Fruit fly (Drosophila melanogaster) whole organism, prepupa: ENCODE results near the gene CG6761.

Experiments
- CG10631 ChIP-seq: fragments of 200-800 bp; sonication (Bioruptor generic); optimal IDR thresholded peaks from 2 replicates; lab custom pipeline; 2016; ENCODE audit warnings: missing biosample characterization, missing genetic modification characterization
- CG10669 ChIP-seq: fragments of 200-800 bp; sonication (Bioruptor generic); optimal IDR thresholded peaks from 3 replicates; lab custom pipeline; 2018; ENCODE audit warnings: missing biosample characterization, mild to moderate bottlenecking, missing genetic modification characterization, moderate library complexity
- CG11762 ChIP-seq: fragments of 200-800 bp; sonication (Bioruptor generic); optimal IDR thresholded peaks from 3 replicates; lab custom pipeline; 2016; ENCODE audit warnings: missing biosample characterization, missing genetic modification characterization; ENCODE audit not compliant: insufficient read depth
- CG11902 ChIP-seq: fragments of 200-800 bp; sonication (Bioruptor generic); optimal IDR thresholded peaks from 3 replicates; lab custom pipeline; 2016; ENCODE audit warnings: missing biosample characterization, missing genetic modification characterization
- CG15336 ChIP-seq: fragments of 200-800 bp; sonication (Bioruptor generic); IDR thresholded peaks from 2 replicates; pipeline ENCODE4 v1.3.6; 2022; ENCODE audit warnings: missing biosample characterization, missing genetic modification characterization
- CG3032 ChIP-seq: fragments of 200-800 bp; optimal IDR thresholded peaks from 2 replicates; lab custom pipeline; 2019; ENCODE audit warnings: missing biosample characterization, mild to moderate bottlenecking, missing genetic modification characterization, moderate library complexity
- CG31627 ChIP-seq: fragments of 200-800 bp; sonication (Bioruptor generic); optimal IDR thresholded peaks from 3 replicates; lab custom pipeline; 2016; ENCODE audit warnings: missing biosample characterization, missing genetic modification characterization
- CG32006 ChIP-seq: fragments of 200-800 bp; sonication (Bioruptor generic); optimal IDR thresholded peaks from 3 replicates; lab custom pipeline; 2017; ENCODE audit warnings: missing biosample characterization, mild to moderate bottlenecking, missing genetic modification characterization
- CG3919 ChIP-seq: fragments of 200-800 bp; sonication (Bioruptor generic); optimal IDR thresholded peaks from 3 replicates; lab custom pipeline; 2016; ENCODE audit warnings: missing biosample characterization, missing genetic modification characterization
- CG6163 ChIP-seq: fragments of 200-800 bp; sonication (Bioruptor generic); IDR thresholded peaks from 3 replicates; pipeline ENCODE4 v1.3.6; 2022; ENCODE audit warnings: missing biosample characterization, missing genetic modification characterization
- CG6276 ChIP-seq: fragments of 200-800 bp; sonication (Bioruptor generic); optimal IDR thresholded peaks from 2 replicates; lab custom pipeline; 2017; ENCODE audit warnings: missing biosample characterization, mild to moderate bottlenecking, missing genetic modification characterization
- CG6808 ChIP-seq: fragments of 200-800 bp; sonication (Bioruptor generic); optimal IDR thresholded peaks from 3 replicates; lab custom pipeline; 2017; ENCODE audit warnings: missing biosample characterization, missing genetic modification characterization, mild to moderate bottlenecking, moderate library complexity, missing genetic modification reagents
- CG6854 ChIP-seq: fragments of 200-800 bp; sonication (Bioruptor generic); optimal IDR thresholded peaks from 2 replicates; lab custom pipeline; 2017; ENCODE audit warnings: missing biosample characterization, mild to moderate bottlenecking, missing genetic modification characterization
- CG8119 ChIP-seq: fragments of 200-800 bp; sonication (Bioruptor generic); IDR thresholded peaks from 3 replicates; pipeline ENCODE4 v1.3.6; 2022; ENCODE audit warnings: missing biosample characterization, missing genetic modification characterization
- CG8632 ChIP-seq: fragments of 200-800 bp; sonication (Bioruptor generic); optimal IDR thresholded peaks from 3 replicates; lab custom pipeline; 2016; ENCODE audit warnings: missing biosample characterization, missing genetic modification characterization
- CG9139 ChIP-seq: fragments of 200-800 bp; sonication (Bioruptor generic); optimal IDR thresholded peaks from 3 replicates; lab custom pipeline; 2017; ENCODE audit warnings: missing biosample characterization, mild to moderate bottlenecking, missing genetic modification characterization
- Eip78C ChIP-seq: fragments of 200-800 bp; sonication (Bioruptor generic); peaks from one replicate; lab custom pipeline; 2016; ENCODE audit warnings: missing biosample characterization, missing genetic modification characterization
- Eip93F ChIP-seq: fragments of 200-800 bp; sonication (Bioruptor generic); optimal IDR thresholded peaks from 2 replicates; lab custom pipeline; 2016; ENCODE audit warnings: missing biosample characterization, mild to moderate bottlenecking, missing genetic modification characterization
- Ets21C ChIP-seq: fragments of 200-800 bp; sonication (Bioruptor generic); optimal IDR thresholded peaks from 3 replicates; lab custom pipeline; 2016; ENCODE audit warnings: missing biosample characterization, missing genetic modification characterization
- Ets96B ChIP-seq: fragments of 200-800 bp; optimal IDR thresholded peaks from 2 replicates; lab custom pipeline; 2019; ENCODE audit warnings: missing biosample characterization, mild to moderate bottlenecking, missing genetic modification characterization, moderate library complexity
- Gug ChIP-seq: fragments of 200-800 bp; sonication (Bioruptor generic); IDR thresholded peaks from 2 replicates; pipeline ENCODE4 v1.3.6; 2022; ENCODE audit warnings: missing biosample characterization, missing genetic modification characterization
- Hr38 ChIP-seq: sonication (Bioruptor generic); optimal IDR thresholded peaks from 2 replicates; lab custom pipeline; 2016; ENCODE audit warnings: missing biosample characterization, missing genetic modification characterization
- Hr39 ChIP-seq: fragments of 200-800 bp; sonication (Bioruptor generic); optimal IDR thresholded peaks from 2 replicates; lab custom pipeline; 2016; ENCODE audit warnings: missing biosample characterization, missing genetic modification characterization
- Lpt ChIP-seq: fragments of 200-800 bp; sonication (Bioruptor generic); optimal IDR thresholded peaks from 3 replicates; lab custom pipeline; 2016; ENCODE audit warnings: missing biosample characterization, missing genetic modification characterization
- OdsH ChIP-seq: fragments of 200-800 bp; sonication (Bioruptor generic); optimal IDR thresholded peaks from 3 replicates; lab custom pipeline; 2016; ENCODE audit warnings: missing biosample characterization, missing genetic modification characterization
- Sox102F ChIP-seq: fragments of 200-800 bp; sonication (Bioruptor generic); optimal IDR thresholded peaks from 2 replicates; lab custom pipeline; 2016; ENCODE audit warnings: missing biosample characterization, mild to moderate bottlenecking, missing genetic modification characterization
- Sox15 ChIP-seq: fragments of 200-800 bp; sonication (Bioruptor generic); optimal IDR thresholded peaks from 3 replicates; lab custom pipeline; 2016; ENCODE audit warnings: missing biosample characterization, missing genetic modification characterization
- achi ChIP-seq: fragments of 200-800 bp; sonication (Bioruptor generic); optimal IDR thresholded peaks from 3 replicates; lab custom pipeline; 2016; ENCODE audit warnings: missing biosample characterization, missing genetic modification characterization
- acj6 ChIP-seq: fragments of 200-800 bp; sonication (Bioruptor generic); optimal IDR thresholded peaks from 3 replicates; lab custom pipeline; 2016; ENCODE audit warnings: missing biosample characterization, missing genetic modification characterization
- cyc ChIP-seq: fragments of 200-800 bp; sonication (Bioruptor generic); optimal IDR thresholded peaks from 3 replicates; lab custom pipeline; 2016; ENCODE audit warnings: missing biosample characterization, missing genetic modification characterization
- dac ChIP-seq: fragments of 200-800 bp; sonication (Bioruptor generic); optimal IDR thresholded peaks from 2 replicates; lab custom pipeline; 2017; ENCODE audit warnings: missing biosample characterization, mild to moderate bottlenecking, missing genetic modification characterization
- dsx ChIP-seq: fragments of 200-800 bp; optimal IDR thresholded peaks from 3 replicates; lab custom pipeline; 2019; ENCODE audit warnings: missing biosample characterization, mild to moderate bottlenecking, missing genetic modification characterization, moderate library complexity; ENCODE audit not compliant: poor library complexity, severe bottlenecking
- eg ChIP-seq: fragments of 200-800 bp; sonication (Bioruptor generic); IDR thresholded peaks from 3 replicates; pipeline ENCODE4 v1.3.6; 2022; ENCODE audit warnings: missing biosample characterization, missing genetic modification characterization
- esn ChIP-seq: fragments of 200-800 bp; sonication (Bioruptor generic); optimal IDR thresholded peaks from 2 replicates; lab custom pipeline; 2016; ENCODE audit warnings: missing biosample characterization, mild to moderate bottlenecking, missing genetic modification characterization, moderate library complexity
- fd59A ChIP-seq: fragments of 200-800 bp; sonication (Bioruptor generic); optimal IDR thresholded peaks from 2 replicates; lab custom pipeline; 2017; ENCODE audit warnings: missing biosample characterization, mild to moderate bottlenecking, missing genetic modification characterization, missing genetic modification reagents
- fkh ChIP-seq: fragments of 200-800 bp; sonication (Bioruptor generic); optimal IDR thresholded peaks from 3 replicates; lab custom pipeline; 2017; ENCODE audit warnings: missing biosample characterization, mild to moderate bottlenecking, missing genetic modification characterization, moderate library complexity
- net ChIP-seq: fragments of 200-800 bp; sonication (Bioruptor generic); optimal IDR thresholded peaks from 3 replicates; lab custom pipeline; 2016; ENCODE audit warnings: missing biosample characterization, missing genetic modification characterization
- pdm3 ChIP-seq: fragments of 200-800 bp; sonication (Bioruptor generic); optimal IDR thresholded peaks from 3 replicates; lab custom pipeline; 2016; ENCODE audit warnings: missing biosample characterization, missing genetic modification characterization
- salr ChIP-seq, 2 experiments: fragments of 200-800 bp; sonication (Bioruptor generic); optimal IDR thresholded peaks; 3 replicates each; lab custom pipeline; 2016 to 2018; ENCODE audit warnings: missing biosample characterization in 2 of 2, missing genetic modification characterization in 2 of 2, mild to moderate bottlenecking in 1 of 2
- spab ChIP-seq: fragments of 200-800 bp; sonication (Bioruptor generic); optimal IDR thresholded peaks from 2 replicates; lab custom pipeline; 2017; ENCODE audit warnings: missing biosample characterization, mild to moderate bottlenecking, missing genetic modification characterization, missing genetic modification reagents
- ss ChIP-seq, 2 experiments: fragments of 200-800 bp; sonication (Bioruptor generic); optimal IDR thresholded peaks; 2 replicates in 1 of 2; 3 replicates in 1 of 2; lab custom pipeline; 2017 to 2018; ENCODE audit warnings: mild to moderate bottlenecking in 2 of 2, missing biosample characterization in 2 of 2, missing genetic modification characterization in 2 of 2, moderate library complexity in 1 of 2
- svp ChIP-seq: fragments of 200-800 bp; sonication (Bioruptor generic); peaks from one replicate; lab custom pipeline; 2016; ENCODE audit warnings: missing biosample characterization, missing genetic modification characterization
- vri ChIP-seq: fragments of 200-800 bp; sonication (Bioruptor generic); optimal IDR thresholded peaks from 3 replicates; lab custom pipeline; 2016; ENCODE audit warnings: missing biosample characterization, mild to moderate bottlenecking, missing genetic modification characterization

Gene CG6761

DNA sequence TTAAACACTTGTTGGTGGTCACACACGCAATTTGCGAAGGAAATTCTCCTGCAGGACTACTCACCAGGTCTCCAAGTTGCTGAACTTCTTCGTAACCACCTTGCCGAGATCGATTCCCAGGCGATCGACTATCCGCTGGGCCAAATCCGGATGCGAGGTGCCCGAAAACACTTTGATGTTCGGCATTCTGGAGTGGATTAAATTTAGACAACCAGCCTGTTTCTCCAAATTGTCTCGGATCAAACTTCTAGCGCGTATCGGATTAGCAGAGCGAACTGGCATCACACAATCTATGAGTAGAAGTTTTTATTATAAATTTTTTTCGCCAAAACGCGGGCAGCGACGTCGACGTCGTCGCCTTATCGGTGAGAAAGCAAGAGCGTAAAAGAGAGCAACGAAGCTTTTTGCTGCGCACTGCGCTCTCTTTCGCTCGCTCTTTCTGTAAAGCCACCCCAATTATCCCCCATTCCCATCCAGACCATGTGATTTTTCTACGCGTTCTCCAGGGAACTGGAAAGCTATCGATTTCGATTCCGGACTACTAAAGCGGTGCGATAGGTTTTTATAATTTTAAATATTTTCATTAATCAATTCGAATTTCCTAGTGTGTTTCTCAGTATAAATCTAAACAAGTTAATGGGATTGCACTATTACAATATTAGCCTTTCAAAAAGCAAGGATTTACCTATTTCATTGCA lies 9.1 kb downstream of the CG6761 start:
- TF ChIP-seq Eip78C (GFP tag; lab: Kevin White, UChicago): peak; percentile 0
- peak; percentile 65 for TF ChIP-seq svp (GFP tag; lab: Kevin White, UChicago)
- no peak for TF ChIP-seq CG8632 (GFP tag; lab: Kevin White, UChicago)
- no peak for TF ChIP-seq salr (GFP tag; optimal IDR thresholded peaks at IDR 0.05; lab: Kevin White, UChicago)
- peak; percentile 32 for TF ChIP-seq CG6854 (GFP tag; lab: Kevin White, UChicago)
- TF ChIP-seq Ets96B (tag; lab: Kevin White, UChicago): no peak
- no peak for TF ChIP-seq CG9139 (GFP tag; lab: Kevin White, UChicago)
- peak; percentile 42; the same call in 1 of the 2 replicates for TF ChIP-seq CG15336 (GFP tag; lab: Robert Waterston, UW)
- 0 out of 3 replicates have a peak, but pooled peaks have one; percentile 45 for TF ChIP-seq CG6163
- TF ChIP-seq Sox15 (GFP tag; lab: Kevin White, UChicago): no peak
- TF ChIP-seq CG10669 (GFP tag; lab: Kevin White, UChicago): no peak

DNA sequence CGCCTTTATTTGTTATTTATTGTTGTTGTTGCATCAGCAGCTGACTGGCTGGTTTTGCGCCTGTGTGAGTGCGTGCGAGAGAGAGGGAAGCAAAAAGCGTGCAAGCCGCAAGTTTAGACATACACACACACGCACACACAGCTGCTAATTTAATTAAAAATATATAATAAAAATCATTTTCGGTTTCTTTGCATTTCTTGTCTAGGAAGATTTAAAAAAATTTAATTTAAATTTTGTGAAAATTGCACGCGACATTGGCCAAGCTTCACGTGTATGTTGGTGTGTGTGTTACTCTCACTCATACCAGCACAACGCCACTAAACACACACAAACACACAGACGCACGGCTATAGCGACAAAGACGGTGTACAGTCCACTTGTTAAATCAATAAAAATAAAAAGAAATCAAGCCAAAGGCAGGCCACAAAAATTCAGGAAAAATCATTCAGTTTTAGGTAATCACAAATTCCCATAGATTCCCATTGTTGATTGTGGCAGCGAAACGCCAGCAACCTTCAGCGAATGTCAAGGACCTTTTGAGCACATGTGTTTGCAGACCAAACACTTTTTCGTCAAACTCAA lies 9.8 kb downstream of the CG6761 start:
- TF ChIP-seq achi (GFP tag; lab: Kevin White, UChicago) (peak; percentile 18), eg (GFP tag; lab: Robert Waterston, UW) (peak; percentile 41; the same call in 1 of the 3 replicates), CG15336 (GFP tag; lab: Robert Waterston, UW) (peak; percentile 27; the same call in 1 of the 2 replicates), OdsH (GFP tag; lab: Kevin White, UChicago) (no peak), cyc (GFP tag; lab: Kevin White, UChicago) (no peak), fkh (GFP tag; lab: Kevin White, UChicago) (peak; percentile 24), CG6163 (peak; percentile 24; the same call in 1 of the 3 replicates), CG11762 (GFP tag; lab: Kevin White, UChicago) (no peak), CG8119 (GFP tag; lab: Robert Waterston, UW) (peak; percentile 43; the same call in 2 of the 3 replicates), dac (GFP tag; lab: Kevin White, UChicago) (no peak), CG6276 (GFP tag; lab: Kevin White, UChicago) (peak; percentile 2)

DNA sequence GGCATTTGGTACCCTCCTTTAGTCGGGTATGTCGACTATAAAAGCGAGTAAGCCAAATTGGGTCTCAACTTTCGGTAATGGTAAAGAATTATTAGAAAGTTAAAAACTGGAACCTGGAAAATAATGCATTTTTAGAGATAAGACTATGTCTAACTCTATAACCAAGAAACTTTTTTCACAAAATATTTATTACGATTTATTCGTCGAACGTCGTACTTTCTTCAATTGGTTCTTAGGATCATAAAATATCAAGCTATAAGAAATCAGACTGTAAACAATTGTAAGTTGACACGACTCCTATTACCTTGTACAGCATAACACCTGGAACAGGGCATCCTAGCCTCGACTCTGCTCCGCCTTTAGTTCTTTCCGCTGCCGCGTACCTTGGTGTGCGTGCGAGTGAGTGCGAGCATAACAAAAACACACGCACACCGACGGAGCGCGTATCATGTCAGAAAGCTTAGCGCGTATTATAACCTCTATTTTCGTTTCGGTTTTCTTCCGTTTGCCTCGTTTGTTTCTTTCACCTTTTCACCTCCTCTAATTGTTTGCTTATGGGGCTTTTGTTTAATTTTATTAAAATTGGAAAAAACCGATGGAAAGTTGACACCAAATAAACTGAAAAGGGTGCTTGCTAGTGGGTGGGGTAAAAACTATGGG lies 10.4 kb downstream of the CG6761 start:
- peak; percentile 76 to 97 for TF ChIP-seq salr (GFP tag; optimal IDR thresholded peaks at IDR 0.05; lab: Kevin White, UChicago)
- TF ChIP-seq CG11762 (GFP tag; lab: Kevin White, UChicago): peak; percentile 92
- TF ChIP-seq CG3032 (tag; lab: Kevin White, UChicago): peak; percentile 93
- TF ChIP-seq CG32006: peak; percentile 98
- TF ChIP-seq Ets21C (GFP tag; lab: Kevin White, UChicago): peak; percentile 95
- peak; percentile 95 for TF ChIP-seq CG6808 (GFP tag; lab: Kevin White, UChicago)
- TF ChIP-seq Hr39: peak; percentile 97
- TF ChIP-seq Hr38 (GFP tag; lab: Kevin White, UChicago): peak; percentile 33
- TF ChIP-seq Eip93F (GFP tag; lab: Kevin White, UChicago): peak; percentile 77
- TF ChIP-seq ss (GFP tag; optimal IDR thresholded peaks at IDR 0.05; lab: Kevin White, UChicago): peak; percentile 88 to 94
- peak; percentile 80; the same call in 1 of the 2 replicates for TF ChIP-seq Gug (GFP tag; lab: Robert Waterston, UW)
- peak; percentile 95 for TF ChIP-seq fd59A (GFP tag; lab: Kevin White, UChicago)
- TF ChIP-seq Lpt: peak; percentile 91
- TF ChIP-seq CG10631 (GFP tag; lab: Kevin White, UChicago): peak; percentile 96
- peak; percentile 98 for TF ChIP-seq esn (GFP tag; lab: Kevin White, UChicago)
- peak; percentile 95 for TF ChIP-seq spab (GFP tag; lab: Kevin White, UChicago)
- TF ChIP-seq CG15336 (GFP tag; lab: Robert Waterston, UW): peak; percentile 83
- TF ChIP-seq svp (GFP tag; lab: Kevin White, UChicago): peak; percentile 99
- TF ChIP-seq dsx (GFP tag; lab: Kevin White, UChicago): peak; percentile 81
- peak; percentile 96 for TF ChIP-seq pdm3 (GFP tag; lab: Kevin White, UChicago)
- peak; percentile 93 for TF ChIP-seq CG11902 (GFP tag; lab: Kevin White, UChicago)
- peak; percentile 95 for TF ChIP-seq Sox102F
- peak; percentile 78 for TF ChIP-seq fkh (GFP tag; lab: Kevin White, UChicago)
- TF ChIP-seq Eip78C (GFP tag; lab: Kevin White, UChicago): peak; percentile 99
- peak; percentile 84 for TF ChIP-seq vri (GFP tag; lab: Kevin White, UChicago)
- peak; percentile 94 for TF ChIP-seq CG8632 (GFP tag; lab: Kevin White, UChicago)
- TF ChIP-seq acj6: peak; percentile 95
- TF ChIP-seq CG3919 (GFP tag; lab: Kevin White, UChicago): peak; percentile 96
- peak; percentile 96 for TF ChIP-seq net (GFP tag; lab: Kevin White, UChicago)
- peak; percentile 96 for TF ChIP-seq CG31627 (GFP tag; lab: Kevin White, UChicago)
